Fruit fly (Drosophila melanogaster) whole organism, embryonic: ENCODE measurements around the gene Rpn11.
A peak's percentile ranks its signal among the peaks of the same experiment; 100 is the strongest.

Experiments used
- Adf1 ChIP-seq: fragments of 200-800 bp; sonication (Bioruptor generic); IDR thresholded peaks from 2 replicates; pipeline ENCODE4 v1.3.6; 2022; ENCODE audit warnings: missing biosample characterization, missing genetic modification characterization
- CG1024 ChIP-seq: fragments of 200-800 bp; sonication (Bioruptor generic); IDR thresholded peaks from 2 replicates; pipeline ENCODE4 v1.3.6; 2022; ENCODE audit warnings: missing biosample characterization, missing genetic modification characterization
- CG10565 ChIP-seq: fragments of 200-800 bp; sonication (Bioruptor generic); optimal IDR thresholded peaks from 3 replicates; lab custom pipeline; 2016; ENCODE audit warnings: missing biosample characterization, mild to moderate bottlenecking, missing genetic modification characterization
- CG12104 ChIP-seq: fragments of 200-800 bp; sonication (Bioruptor generic); optimal IDR thresholded peaks from 3 replicates; lab custom pipeline; 2016; ENCODE audit warnings: missing biosample characterization, missing genetic modification characterization
- CG12155 ChIP-seq: fragments of 200-800 bp; sonication (Bioruptor generic); optimal IDR thresholded peaks from 3 replicates; lab custom pipeline; 2016; ENCODE audit warnings: missing biosample characterization, missing genetic modification characterization
- CG13287 ChIP-seq: fragments of 200-800 bp; sonication (Bioruptor generic); IDR thresholded peaks from 2 replicates; pipeline ENCODE4 v1.3.6; 2022; ENCODE audit warnings: missing biosample characterization, missing genetic modification characterization; ENCODE audit not compliant: partially characterized antibody
- CG1602 ChIP-seq: fragments of 200-800 bp; sonication (Bioruptor generic); optimal IDR thresholded peaks from 3 replicates; lab custom pipeline; 2016; ENCODE audit warnings: missing biosample characterization, missing genetic modification characterization
- CG16813 ChIP-seq: fragments of 200-800 bp; sonication (Bioruptor generic); IDR thresholded peaks from 3 replicates; pipeline ENCODE4 v1.3.6; 2022; ENCODE audit warnings: missing biosample characterization, missing genetic modification characterization; ENCODE audit not compliant: partially characterized antibody
- CG17385 ChIP-seq: fragments of 200-800 bp; sonication (Bioruptor generic); optimal IDR thresholded peaks from 3 replicates; lab custom pipeline; 2018; ENCODE audit warnings: missing biosample characterization, mild to moderate bottlenecking, missing genetic modification characterization
- CG17802 ChIP-seq: fragments of 200-800 bp; sonication (Bioruptor generic); optimal IDR thresholded peaks from 2 replicates; lab custom pipeline; 2018; ENCODE audit warnings: missing biosample characterization, mild to moderate bottlenecking, missing genetic modification characterization, moderate library complexity
- CG1792 ChIP-seq: fragments of 200-800 bp; sonication (Bioruptor generic); optimal IDR thresholded peaks from 2 replicates; lab custom pipeline; 2016; ENCODE audit warnings: missing biosample characterization, missing genetic modification characterization
- CG33213 ChIP-seq: fragments of 200-800 bp; sonication (Bioruptor generic); optimal IDR thresholded peaks from 3 replicates; lab custom pipeline; 2016; ENCODE audit warnings: missing biosample characterization, missing genetic modification characterization
- CG3726 ChIP-seq: fragments of 200-800 bp; sonication (Bioruptor generic); IDR thresholded peaks from 3 replicates; pipeline ENCODE4, ENCODE4 v1.3.6; 2022; ENCODE audit warnings: missing biosample characterization, missing genetic modification characterization
- CG4424 ChIP-seq: fragments of 200-800 bp; sonication (Bioruptor generic); optimal IDR thresholded peaks from 3 replicates; lab custom pipeline; 2016; ENCODE audit warnings: missing biosample characterization, missing genetic modification characterization
- CG6791 ChIP-seq: fragments of 200-800 bp; sonication (Bioruptor generic); IDR thresholded peaks from 3 replicates; pipeline ENCODE4 v1.3.6; 2022; ENCODE audit warnings: missing biosample characterization, missing genetic modification characterization; ENCODE audit not compliant: partially characterized antibody
- CG7372 ChIP-seq: fragments of 200-800 bp; sonication (Bioruptor generic); IDR thresholded peaks from 2 replicates; pipeline ENCODE4 v1.3.6; 2022; ENCODE audit warnings: missing biosample characterization, missing genetic modification characterization
- CG8765 ChIP-seq: fragments of 200-800 bp; sonication (Bioruptor generic); IDR thresholded peaks from 2 replicates; pipeline ENCODE4 v1.3.6; 2022; ENCODE audit warnings: missing biosample characterization, missing genetic modification characterization
- CG8924 ChIP-seq: fragments of 200-800 bp; optimal IDR thresholded peaks from 3 replicates; lab custom pipeline; 2019; ENCODE audit warnings: missing biosample characterization, mild to moderate bottlenecking, missing genetic modification characterization, moderate library complexity
- CTCF ChIP-seq: fragments of 200-800 bp; sonication (Bioruptor generic); optimal IDR thresholded peaks from 2 replicates; lab custom pipeline; 2017; ENCODE audit warnings: missing biosample characterization, mild to moderate bottlenecking, missing genetic modification characterization, moderate library complexity
- Ets65A ChIP-seq: fragments of 200-800 bp; sonication (Bioruptor generic); peaks from one replicate; lab custom pipeline; 2016; ENCODE audit warnings: missing biosample characterization, missing genetic modification characterization
- Fer3 ChIP-seq: fragments of 200-800 bp; sonication (Bioruptor generic); optimal IDR thresholded peaks from 2 replicates; lab custom pipeline; 2018; ENCODE audit warnings: missing biosample characterization, mild to moderate bottlenecking, missing genetic modification characterization, moderate library complexity
- Lhr ChIP-seq: fragments of 200-800 bp; sonication (Bioruptor generic); optimal IDR thresholded peaks from 3 replicates; lab custom pipeline; 2017; ENCODE audit warnings: mild to moderate bottlenecking, missing biosample characterization, missing genetic modification reagents, missing genetic modification characterization
- Optix ChIP-seq: fragments of 200-800 bp; sonication (Bioruptor generic); IDR thresholded peaks from 3 replicates; pipeline ENCODE4 v1.3.6; 2022; ENCODE audit warnings: missing biosample characterization, missing genetic modification characterization
- Trl ChIP-seq, 3 experiments: fragments of >200 bp in 2 of 3; fragments of 200-800 bp in 1 of 3; sonication (Bioruptor generic) in 1 of 3; optimal IDR thresholded peaks; 2 replicates in 1 of 3; 3 replicates in 2 of 3; lab custom pipeline; 2016 to 2017; ENCODE audit warnings: missing biosample characterization in 1 of 3, missing genetic modification characterization in 1 of 3
- Usf ChIP-seq: fragments of 200-800 bp; sonication (Bioruptor generic); optimal IDR thresholded peaks from 2 replicates; lab custom pipeline; 2017; ENCODE audit warnings: missing genotype, missing biosample characterization, missing genetic modification characterization
- al ChIP-seq: fragments of 200-800 bp; sonication (Bioruptor generic); IDR thresholded peaks from 2 replicates; pipeline ENCODE4 v1.3.6; 2022; ENCODE audit warnings: missing biosample characterization, missing genetic modification characterization
- aop ChIP-seq: fragments of 200-800 bp; sonication (Bioruptor generic); IDR thresholded peaks from 2 replicates; pipeline ENCODE4 v1.3.6; 2022; ENCODE audit warnings: missing biosample characterization, missing genetic modification characterization
- ato ChIP-seq: fragments of 200-800 bp; sonication (Bioruptor generic); IDR thresholded peaks from 2 replicates; pipeline ENCODE4 v1.3.6; 2022; ENCODE audit warnings: missing biosample characterization, missing genetic modification characterization; ENCODE audit not compliant: partially characterized antibody
- bigmax ChIP-seq: fragments of 200-800 bp; sonication (Bioruptor generic); optimal IDR thresholded peaks from 2 replicates; lab custom pipeline; 2018; ENCODE audit warnings: missing biosample characterization, mild to moderate bottlenecking, missing genetic modification characterization
- chif ChIP-seq, 2 experiments: fragments of 200-800 bp; sonication (Bioruptor generic); optimal IDR thresholded peaks; 3 replicates each; lab custom pipeline; 2016; ENCODE audit warnings: missing biosample characterization in 2 of 2, missing genetic modification characterization in 2 of 2
- ci ChIP-seq: fragments of 200-800 bp; sonication (Bioruptor generic); IDR thresholded peaks from 3 replicates; pipeline ENCODE4 v1.3.6; 2022; ENCODE audit warnings: missing biosample characterization, missing genetic modification characterization
- cwo ChIP-seq: fragments of 200-800 bp; sonication (Bioruptor generic); optimal IDR thresholded peaks from 3 replicates; lab custom pipeline; 2017; ENCODE audit warnings: missing biosample characterization, missing genetic modification characterization, mild to moderate bottlenecking, moderate library complexity, missing genetic modification reagents
- dmrt11E ChIP-seq: fragments of 200-800 bp; sonication (Bioruptor generic); optimal IDR thresholded peaks from 3 replicates; lab custom pipeline; 2018; ENCODE audit warnings: missing biosample characterization, mild to moderate bottlenecking, missing genetic modification characterization, moderate library complexity
- fu2 ChIP-seq: fragments of 200-800 bp; sonication (Bioruptor generic); optimal IDR thresholded peaks from 2 replicates; lab custom pipeline; 2016; ENCODE audit warnings: missing biosample characterization, missing genetic modification characterization
- klu ChIP-seq: fragments of 200-800 bp; sonication (Bioruptor generic); IDR thresholded peaks from 2 replicates; pipeline ENCODE4 v1.3.6; 2022; ENCODE audit warnings: missing biosample characterization, missing genetic modification characterization
- kni ChIP-seq: fragments of 200-800 bp; sonication (Bioruptor generic); optimal IDR thresholded peaks from 3 replicates; lab custom pipeline; 2017; ENCODE audit warnings: mild to moderate bottlenecking, missing biosample characterization, missing genetic modification reagents, missing genetic modification characterization
- knrl ChIP-seq: fragments of 200-800 bp; sonication (Bioruptor generic); IDR thresholded peaks from 3 replicates; pipeline ENCODE4 v1.3.6; 2022; ENCODE audit warnings: missing biosample characterization, missing genetic modification characterization; ENCODE audit not compliant: partially characterized antibody
- mld ChIP-seq: fragments of 200-800 bp; sonication (Bioruptor generic); IDR thresholded peaks from 3 replicates; pipeline ENCODE4 v1.3.6; 2022; ENCODE audit warnings: missing biosample characterization, missing genetic modification characterization; ENCODE audit not compliant: partially characterized antibody
- pb ChIP-seq: fragments of 200-800 bp; sonication (Bioruptor generic); optimal IDR thresholded peaks from 3 replicates; lab custom pipeline; 2016; ENCODE audit warnings: missing biosample characterization, missing genetic modification characterization
- prd ChIP-seq, 3 experiments: fragments of >200 bp in 2 of 3; fragments of 200-800 bp in 1 of 3; sonication (Bioruptor generic) in 1 of 3; optimal IDR thresholded peaks in 2 of 3; IDR thresholded peaks in 1 of 3; 2 replicates in 2 of 3; 3 replicates in 1 of 3; pipeline versions ENCODE4 v1.3.6 to Lab custom; 2017 to 2022; ENCODE audit warnings: missing biosample characterization in 1 of 3, missing genetic modification characterization in 1 of 3
- salm ChIP-seq: fragments of 200-800 bp; sonication (Bioruptor generic); optimal IDR thresholded peaks from 2 replicates; lab custom pipeline; 2018; ENCODE audit warnings: missing biosample characterization, mild to moderate bottlenecking, missing genetic modification characterization
- sd ChIP-seq: fragments of 200-800 bp; sonication (Bioruptor generic); optimal IDR thresholded peaks from 3 replicates; lab custom pipeline; 2018; ENCODE audit warnings: missing biosample characterization, mild to moderate bottlenecking, missing genetic modification characterization, moderate library complexity
- sr ChIP-seq: fragments of 200-800 bp; sonication (Bioruptor generic); IDR thresholded peaks from 3 replicates; pipeline ENCODE4 v1.3.6; 2022; ENCODE audit warnings: missing biosample characterization, missing genetic modification characterization
- stwl ChIP-seq: fragments of 200-800 bp; sonication (Bioruptor generic); optimal IDR thresholded peaks from 3 replicates; lab custom pipeline; 2018; ENCODE audit warnings: missing biosample characterization, mild to moderate bottlenecking, missing genetic modification characterization, moderate library complexity
- tgo ChIP-seq: fragments of 200-800 bp; sonication (Bioruptor generic); IDR thresholded peaks from 3 replicates; pipeline ENCODE4 v1.3.6; 2022; ENCODE audit warnings: missing biosample characterization, missing genetic modification characterization
- twi ChIP-seq: fragments of 200-800 bp; optimal IDR thresholded peaks from 2 replicates; lab custom pipeline; 2019; ENCODE audit warnings: missing biosample characterization, mild to moderate bottlenecking, missing genetic modification characterization, moderate library complexity
- tx ChIP-seq: fragments of 200-800 bp; sonication (Bioruptor generic); optimal IDR thresholded peaks from 2 replicates; lab custom pipeline; 2016; ENCODE audit warnings: missing biosample characterization, missing genetic modification characterization

Gene Rpn11

DNA sequence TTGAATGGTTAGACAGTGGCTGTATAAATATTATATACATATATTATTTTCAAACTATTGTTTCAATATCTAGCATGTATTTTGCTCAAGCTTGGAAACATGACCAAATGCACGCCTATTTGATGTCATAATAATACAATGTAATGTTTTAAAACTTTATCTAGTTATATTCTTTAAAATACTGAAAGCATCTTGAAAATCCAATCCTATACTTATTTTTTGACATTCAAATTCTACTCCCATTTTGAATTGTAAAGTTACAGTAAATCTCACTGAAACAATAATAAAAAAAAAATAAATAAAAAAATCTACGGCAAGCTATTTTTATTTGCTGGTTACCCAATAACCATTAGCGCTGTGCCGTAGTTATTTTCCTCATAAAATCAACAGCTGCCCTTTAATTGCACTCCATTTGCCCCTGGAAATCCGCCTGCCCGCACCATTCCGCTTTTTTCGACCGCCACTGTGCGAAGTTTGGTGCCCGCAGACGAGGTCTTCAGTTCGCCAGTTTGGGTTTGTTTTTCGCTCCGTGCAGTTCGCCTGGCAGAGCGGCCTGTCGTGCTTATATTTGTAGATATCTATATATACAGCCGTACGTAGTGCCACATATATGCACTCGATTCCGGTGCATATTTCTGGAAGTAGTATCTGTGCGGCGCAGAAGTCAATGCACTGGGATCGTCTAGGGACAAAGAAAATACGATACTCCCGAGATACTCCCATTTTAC lies 14.5 kb downstream of the Rpn11 start (continued):
- TF ChIP-seq CG1792 (GFP tag; lab: Kevin White, UChicago) (no peak), chif (GFP tag; optimal IDR thresholded peaks at IDR 0.05; lab: Kevin White, UChicago) (peak in 1 of 2 experiments; percentile 51), Lhr (GFP tag; lab: Kevin White, UChicago) (no peak), Usf (GFP tag; lab: Kevin White, UChicago) (no peak), aop (GFP tag; lab: Robert Waterston, UW) (no peak)

DNA sequence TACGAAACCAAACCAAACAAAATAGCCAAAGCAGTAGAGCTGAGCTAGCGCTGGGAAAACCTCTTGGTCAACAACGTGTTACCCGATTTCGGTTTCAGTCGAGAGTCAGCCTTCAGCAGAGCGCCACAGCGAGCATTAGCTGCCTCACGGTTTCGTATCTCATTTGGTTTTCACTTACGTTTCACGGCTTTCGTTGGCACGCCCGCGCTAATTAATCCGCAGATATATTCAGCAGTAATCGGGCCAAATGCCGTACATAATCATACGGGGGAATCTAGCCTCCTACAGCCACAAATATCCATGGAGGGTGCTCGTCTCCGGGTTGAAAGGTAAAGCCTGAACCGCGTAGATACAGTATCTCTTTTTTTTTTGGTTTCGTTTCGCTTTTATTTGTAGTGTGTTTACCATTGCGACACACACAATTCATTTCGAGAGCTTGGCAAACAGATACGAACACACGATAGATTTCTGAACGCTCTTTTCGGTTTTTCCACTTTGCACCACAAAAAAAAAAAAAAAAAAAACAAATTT lies 15.2 kb downstream of the Rpn11 start, which contains the start of gene CG31650:
TSS of gene CG31650 (minus strand) at position 352 of the 531 bp plus-strand sequence.
- TF ChIP-seq mld (GFP tag; lab: Robert Waterston, UW) (no peak), Optix (no peak), salm (tag; lab: Kevin White, UChicago) (no peak), klu (GFP tag; lab: Robert Waterston, UW) (no peak), CG12104 (GFP tag; lab: Kevin White, UChicago) (no peak), tgo (GFP tag; lab: Robert Waterston, UW) (no peak; the same call in 2 of the 3 replicates), CG8924 (tag; lab: Kevin White, UChicago) (no peak), CTCF (GFP tag; lab: Kevin White, UChicago) (no peak), knrl (GFP tag; lab: Robert Waterston, UW) (no peak), Trl (optimal IDR thresholded peaks at IDR 0.05; lab: Kevin White, UChicago) (no peak), Trl (GFP tag; optimal IDR thresholded peaks at IDR 0.05; lab: Kevin White, UChicago) (no peak), tx (no peak), cwo (GFP tag; lab: Kevin White, UChicago) (no peak), CG13287 (GFP tag; lab: Robert Waterston, UW) (no peak), CG3726 (GFP tag; lab: Robert Waterston, UW) (no peak), CG1602 (GFP tag; lab: Kevin White, UChicago) (no peak), CG1024 (GFP tag; lab: Robert Waterston, UW) (no peak), Lhr (GFP tag; lab: Kevin White, UChicago) (no peak), al (GFP tag; lab: Robert Waterston, UW) (no peak), CG17802 (tag; lab: Kevin White, UChicago) (no peak), twi (tag; lab: Kevin White, UChicago) (no peak), Ets65A (peak; percentile 32), CG17385 (GFP tag; lab: Kevin White, UChicago) (no peak), stwl (tag; lab: Kevin White, UChicago) (no peak), prd (optimal IDR thresholded peaks at IDR 0.05; lab: Kevin White, UChicago) (no peak), prd (GFP tag; IDR thresholded peaks at IDR 0.05; lab: Robert Waterston, UW) (no peak), Fer3 (tag; lab: Kevin White, UChicago) (no peak), Adf1 (GFP tag; lab: Robert Waterston, UW) (no peak), sd (tag; lab: Kevin White, UChicago) (peak; percentile 30), CG16813 (no peak), pb (peak; percentile 36), CG8765 (GFP tag; lab: Robert Waterston, UW) (no peak), kni (peak; percentile 65), ci (peak; percentile 7; the same call in 2 of the 3 replicates), CG10565 (no peak), CG4424 (GFP tag; lab: Kevin White, UChicago) (no peak), CG12155 (no peak), dmrt11E (tag; lab: Kevin White, UChicago) (no peak), sr (GFP tag; lab: Robert Waterston, UW) (no peak; the same call in 2 of the 3 replicates), ato (GFP tag; lab: Robert Waterston, UW) (no peak), CG6791 (GFP tag; lab: Robert Waterston, UW) (no peak), CG33213 (GFP tag; lab: Kevin White, UChicago) (no peak), fu2 (GFP tag; lab: Kevin White, UChicago) (no peak), bigmax (GFP tag; lab: Kevin White, UChicago) (no peak), CG7372 (GFP tag; lab: Robert Waterston, UW) (no peak)
